Worm (Caenorhabditis elegans) whole organism, L3 larva: ENCODE measurements around the gene ddo-3.

Source experiments
- ama-1 ChIP-seq: fragments of 150-350 bp; optimal IDR thresholded peaks from 2 replicates; lab custom pipeline; 2018
- ceh-82 ChIP-seq: fragments of 150-350 bp; optimal IDR thresholded peaks from 2 replicates; lab custom pipeline; 2014; ENCODE audit warnings: missing biosample characterization, missing genetic modification characterization
- fkh-10 ChIP-seq: sonication (generic microtip); optimal IDR thresholded peaks from 2 replicates; lab custom pipeline; 2017; ENCODE audit warnings: missing biosample characterization, missing genetic modification reagents, missing genetic modification characterization
- nhr-12 ChIP-seq: fragments of 150-350 bp; optimal IDR thresholded peaks from 2 replicates; lab custom pipeline; 2014; ENCODE audit warnings: missing biosample characterization, missing genetic modification characterization
- nhr-28 ChIP-seq: fragments of 150-350 bp; optimal IDR thresholded peaks from 2 replicates; lab custom pipeline; 2014; ENCODE audit warnings: missing biosample characterization, missing genetic modification characterization
- nhr-76 ChIP-seq: fragments of 150-350 bp; sonication (generic microtip); optimal IDR thresholded peaks from 5 replicates; lab custom pipeline; 2014; ENCODE audit warnings: missing biosample characterization, missing genetic modification characterization
- skn-1 ChIP-seq: fragments of 150-350 bp; optimal IDR thresholded peaks from 2 replicates; lab custom pipeline; 2014; ENCODE audit warnings: missing biosample characterization, missing genetic modification characterization
- unc-62 ChIP-seq: fragments of 150-350 bp; sonication (generic microtip); optimal IDR thresholded peaks from 4 replicates; lab custom pipeline; 2014; ENCODE audit warnings: missing biosample characterization, missing genetic modification reagents, missing genetic modification characterization
- ztf-4 ChIP-seq: fragments of 150-350 bp; optimal IDR thresholded peaks from 2 replicates; lab custom pipeline; 2014; ENCODE audit warnings: missing biosample characterization, missing genetic modification characterization

DNA sequence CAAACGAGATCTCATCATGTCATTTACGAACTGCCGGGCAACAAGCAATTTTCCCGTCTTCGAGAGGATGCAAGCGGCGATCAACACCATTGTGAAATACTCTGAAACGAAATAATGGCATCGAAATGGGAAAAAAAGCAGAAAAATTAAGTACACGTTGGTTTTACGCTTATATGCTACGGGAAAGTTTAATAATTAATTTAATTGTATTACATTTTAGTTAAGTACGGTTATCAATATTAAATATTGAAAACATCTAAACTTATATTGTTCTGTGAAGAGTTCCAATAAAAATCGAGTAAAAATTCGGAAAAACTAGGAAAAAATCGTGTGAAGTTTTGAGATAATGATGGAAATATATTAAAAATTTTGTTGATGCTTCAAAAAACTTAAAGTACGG lies 37.2 kb downstream of the ddo-3 start, which contains the start of gene copd-1:
- TF ChIP-seq ceh-82 (tag; lab: Kevin White, UChicago): no peak
- no peak for TF ChIP-seq ama-1 (lab: Kevin White, UChicago)
- no peak for TF ChIP-seq nhr-76 (tag; lab: Kevin White, UChicago)
- TF ChIP-seq nhr-28 (tag; lab: Kevin White, UChicago): no peak
- no peak for TF ChIP-seq unc-62 (GFP tag; lab: Kevin White, UChicago)
- no peak for TF ChIP-seq fkh-10 (GFP tag; lab: Kevin White, UChicago)
- no peak for TF ChIP-seq ztf-4 (tag; lab: Kevin White, UChicago)
- no peak for TF ChIP-seq nhr-12
- no peak for TF ChIP-seq skn-1
